Worm (Caenorhabditis elegans) whole organism, midembryonic: ENCODE data around the gene M176.5.

ENCODE experiments used
- T22C8.4 ChIP-seq: fragments of 200-800 bp; sonication (Bioruptor generic); IDR thresholded peaks from 2 replicates; pipeline ENCODE4 v1.3.6; 2022; ENCODE audit warnings: missing genetic modification characterization, missing compliant biosample characterization
- cog-1 ChIP-seq: sonication (generic microtip); optimal IDR thresholded peaks from 2 replicates; lab custom pipeline; 2016; ENCODE audit warnings: missing genetic modification characterization, missing compliant biosample characterization
- flt-1 ChIP-seq: fragments of 200-800 bp; sonication (Bioruptor generic); IDR thresholded peaks from 2 replicates; pipeline ENCODE4 v1.3.6; 2022; ENCODE audit warnings: missing genetic modification characterization, missing compliant biosample characterization
- klf-2 ChIP-seq: fragments of 200-800 bp; sonication (Bioruptor generic); conservative IDR thresholded peaks from 2 replicates; pipeline ENCODE4 v1.3.6; 2022; ENCODE audit warnings: missing genetic modification reagents, missing genetic modification characterization, missing compliant biosample characterization
- med-1 ChIP-seq: sonication (generic microtip); optimal IDR thresholded peaks from 2 replicates; lab custom pipeline; 2017; ENCODE audit warnings: missing genetic modification characterization, mild to moderate bottlenecking, missing compliant biosample characterization, antibody characterized with exemption, missing genetic modification reagents; ENCODE audit not compliant: insufficient read depth
- ref-1 ChIP-seq: fragments of 200-800 bp; sonication (Bioruptor generic); conservative IDR thresholded peaks from 2 replicates; pipeline ENCODE4 v1.3.6; 2022; ENCODE audit warnings: missing genetic modification reagents, missing genetic modification characterization, missing compliant biosample characterization
- tab-1 ChIP-seq: fragments of 200-800 bp; sonication (Bioruptor generic); IDR thresholded peaks from 2 replicates; pipeline ENCODE4 v1.3.6; 2022; ENCODE audit warnings: missing genetic modification characterization, missing compliant biosample characterization
- ztf-23 ChIP-seq: fragments of 200-800 bp; sonication (Bioruptor generic); IDR thresholded peaks from 2 replicates; pipeline ENCODE4 v1.3.6; 2022; ENCODE audit warnings: missing genetic modification reagents, missing genetic modification characterization, missing compliant biosample characterization
- ztf-29 ChIP-seq: fragments of 200-800 bp; sonication (Bioruptor generic); IDR thresholded peaks from 2 replicates; pipeline ENCODE4 v1.3.6; 2022; ENCODE audit warnings: missing genetic modification reagents, missing genetic modification characterization, missing compliant biosample characterization

Gene M176.5

DNA sequence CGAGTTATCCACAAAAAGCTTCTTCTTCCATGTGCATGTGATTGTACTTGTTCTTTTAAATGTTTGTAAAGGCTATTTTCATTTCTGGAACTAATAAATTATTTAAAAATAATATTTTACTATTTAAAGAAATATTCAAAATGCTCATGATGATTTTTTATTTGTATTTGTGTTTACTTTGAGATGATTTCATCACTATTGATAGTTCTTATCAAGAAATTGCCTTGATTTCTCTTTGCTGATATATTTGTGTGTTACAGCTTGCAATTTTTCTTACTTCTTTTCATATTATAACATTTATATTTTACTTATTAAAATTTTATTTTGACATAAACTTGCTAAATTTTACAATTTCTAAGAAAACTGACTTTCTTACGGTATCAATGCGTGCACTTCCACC lies 49.4 kb downstream of the M176.5 start:
- no peak for TF ChIP-seq tab-1 (GFP tag; lab: Robert Waterston, UW)
- TF ChIP-seq med-1 (GFP tag; lab: Kevin White, UChicago): no peak
- TF ChIP-seq T22C8.4 (GFP tag; lab: Robert Waterston, UW): no peak
- TF ChIP-seq ztf-23: no peak
- no peak for TF ChIP-seq ztf-29 (GFP tag; lab: Robert Waterston, UW)
- TF ChIP-seq flt-1: no peak
- TF ChIP-seq ref-1 (GFP tag; lab: Robert Waterston, UW): no peak
- no peak for TF ChIP-seq klf-2 (GFP tag; lab: Robert Waterston, UW)
- TF ChIP-seq cog-1 (tag; lab: Kevin White, UChicago): no peak

DNA sequence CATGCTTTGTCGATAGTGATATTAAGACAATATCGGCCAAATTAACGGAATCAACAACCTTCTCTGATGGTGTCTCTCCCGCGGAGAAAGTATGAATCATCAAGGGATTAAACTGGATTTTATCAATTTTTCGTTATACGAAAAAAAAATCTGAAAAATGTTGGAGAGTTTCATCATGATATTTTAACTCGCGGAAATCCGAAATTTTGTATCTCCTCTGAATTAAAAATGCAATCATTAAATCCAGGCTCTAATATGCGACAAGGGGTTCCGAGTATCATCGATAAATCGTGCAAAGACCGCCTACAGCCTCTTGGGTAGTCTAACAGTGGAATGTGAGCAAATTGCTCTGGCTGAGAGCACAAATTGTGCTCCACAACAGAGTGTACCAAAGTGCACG lies 50.4 kb downstream of the M176.5 start, which contains the start of gene C06C3.10:
TSS of gene C06C3.10 (minus strand) at position 101 of the 400 bp plus-strand sequence.
- no peak for TF ChIP-seq tab-1 (GFP tag; lab: Robert Waterston, UW)
- TF ChIP-seq T22C8.4 (GFP tag; lab: Robert Waterston, UW): no peak
- TF ChIP-seq flt-1: no peak
- no peak for TF ChIP-seq cog-1 (tag; lab: Kevin White, UChicago)
- TF ChIP-seq ref-1 (GFP tag; lab: Robert Waterston, UW): no peak
- no peak for TF ChIP-seq ztf-23
- TF ChIP-seq klf-2 (GFP tag; lab: Robert Waterston, UW): no peak
- no peak for TF ChIP-seq med-1 (GFP tag; lab: Kevin White, UChicago)
- no peak for TF ChIP-seq ztf-29 (GFP tag; lab: Robert Waterston, UW)
